Worm (Caenorhabditis elegans): Measurements from ENCODE around the gene lon-3.

- no peak for TF ChIP-seq D2030.7 (GFP tag; IDR thresholded peaks at IDR 0.05)
- TF ChIP-seq unc-130 (GFP tag; optimal IDR thresholded peaks at IDR 0.05), result no peak
- no peak for TF ChIP-seq nfya-1 (tag; optimal IDR thresholded peaks at IDR 0.05; ENCODE audit: borderline replicate concordance, insufficient read depth)
These were observed 40.1 kb downstream of the lon-3 start for ce11 chrV:12158377-12158776.

Measured in whole organism, young adult.